Worm (Caenorhabditis elegans) whole organism, mixed stage, embryonic: Measurements from ENCODE around the gene nhr-97.
A peak's percentile ranks its signal among the peaks of the same experiment; 100 is the strongest.

ENCODE experiments used
- ces-1 ChIP-seq: fragments of 150-350 bp; optimal IDR thresholded peaks from 2 replicates; lab custom pipeline; 2014; ENCODE audit warnings: missing biosample characterization, missing genetic modification reagents, missing genetic modification characterization
- elt-1 ChIP-seq: sonication (generic microtip); optimal IDR thresholded peaks from 2 replicates; lab custom pipeline; 2017; ENCODE audit warnings: missing genetic modification characterization, mild to moderate bottlenecking, missing compliant biosample characterization, antibody characterized with exemption, moderate library complexity, borderline replicate concordance; ENCODE audit not compliant: insufficient read depth
- mep-1 ChIP-seq: fragments of 150-350 bp; optimal IDR thresholded peaks from 2 replicates; lab custom pipeline; 2017; ENCODE audit warnings: missing biosample characterization, missing genetic modification reagents, missing genetic modification characterization, inconsistent platforms
- nhr-2 ChIP-seq: fragments of 150-350 bp; optimal IDR thresholded peaks from 2 replicates; lab custom pipeline; 2014; ENCODE audit warnings: missing biosample characterization, missing genetic modification characterization
- pha-4 ChIP-seq: fragments of 150-350 bp; optimal IDR thresholded peaks from 2 replicates; lab custom pipeline; 2018; ENCODE audit warnings: missing biosample characterization, missing genetic modification reagents, missing genetic modification characterization
- snpc-4 ChIP-seq: fragments of 150-350 bp; optimal IDR thresholded peaks from 2 replicates; lab custom pipeline; 2014; ENCODE audit warnings: missing biosample characterization, missing genetic modification characterization
- sptf-1 ChIP-seq: sonication (generic microtip); optimal IDR thresholded peaks from 2 replicates; lab custom pipeline; 2017; ENCODE audit warnings: mild to moderate bottlenecking, missing genetic modification characterization, moderate library complexity, missing compliant biosample characterization
- unc-39 ChIP-seq: fragments of 150-350 bp; optimal IDR thresholded peaks from 2 replicates; lab custom pipeline; 2014; ENCODE audit warnings: missing biosample characterization, missing genetic modification characterization
- unc-62 ChIP-seq: fragments of 150-350 bp; optimal IDR thresholded peaks from 2 replicates; lab custom pipeline; 2014; ENCODE audit warnings: missing biosample characterization, missing genetic modification reagents, missing genetic modification characterization

- TF ChIP-seq unc-39 (tag; lab: Kevin White, UChicago) (no peak), ces-1 (no peak), nhr-2 (tag; lab: Kevin White, UChicago) (peak; percentile 40), mep-1 (tag; lab: Kevin White, UChicago) (no peak), unc-62 (GFP tag; lab: Kevin White, UChicago) (peak; percentile 52), snpc-4 (tag; lab: Kevin White, UChicago) (no peak), pha-4 (no peak), elt-1 (tag; lab: Kevin White, UChicago) (no peak), sptf-1 (tag; lab: Kevin White, UChicago) (no peak)
Measured at ce11 chrIV:9772096-9772720, 14.8 kb downstream of the nhr-97 start, which contains the start of gene cav-1.
